Fruit fly (Drosophila melanogaster): ENCODE results near the gene inaF-D.

- TF ChIP-seq Oaz (GFP tag; IDR thresholded peaks at IDR 0.05) (peak; percentile 65), CG31224 (GFP tag; IDR thresholded peaks at IDR 0.05) (peak; percentile 62), CG10654 (GFP tag; optimal IDR thresholded peaks at IDR 0.05) (peak; percentile 21), seq (GFP tag; IDR thresholded peaks at IDR 0.05) (peak; percentile 62)
These were observed 14.2 kb downstream of the inaF-D start for dm6 chrX:11714529-11715262.

Data from whole organism, embryonic.